Fruit fly (Drosophila melanogaster): Measurements from ENCODE around the gene Dip-B.

The Dip-B gene

dm6 chr3R:13803892-13804710 is 22.0 kb downstream of the Dip-B start (continued):
- no peak for TF ChIP-seq seq (GFP tag; IDR thresholded peaks at IDR 0.05)
- peak; percentile 25; the same call in 1 of the 2 replicates for TF ChIP-seq CG9215 (GFP tag; IDR thresholded peaks at IDR 0.05)
- TF ChIP-seq sens-2 (GFP tag; IDR thresholded peaks at IDR 0.05), result no peak
- TF ChIP-seq CG15479 (GFP tag; optimal IDR thresholded peaks at IDR 0.05), result no peak
- no peak for TF ChIP-seq NC2α (GFP tag; optimal IDR thresholded peaks at IDR 0.05)
- TF ChIP-seq bowl (GFP tag; IDR thresholded peaks at IDR 0.05), result no peak
- peak; percentile 66 for TF ChIP-seq CG11504 (tag; optimal IDR thresholded peaks at IDR 0.05)
- TF ChIP-seq Hr39 (optimal IDR thresholded peaks at IDR 0.05), result no peak
- TF ChIP-seq CG31224 (GFP tag; IDR thresholded peaks at IDR 0.05), result peak; percentile 100
- no peak for TF ChIP-seq danr (GFP tag; IDR thresholded peaks at IDR 0.05)
- TF ChIP-seq CG9876 (GFP tag; optimal IDR thresholded peaks at IDR 0.05), result no peak
- no peak for TF ChIP-seq sc (optimal IDR thresholded peaks at IDR 0.05)
- TF ChIP-seq sc (GFP tag; optimal IDR thresholded peaks at IDR 0.05), result peak; percentile 4
- peak; percentile 53 for TF ChIP-seq CG15269 (tag; optimal IDR thresholded peaks at IDR 0.05)
- no peak for TF ChIP-seq CG1603 (tag; optimal IDR thresholded peaks at IDR 0.05)
- TF ChIP-seq BtbVII (GFP tag; optimal IDR thresholded peaks at IDR 0.05), result peak; percentile 43
- TF ChIP-seq HmgD (GFP tag; optimal IDR thresholded peaks at IDR 0.05), result no peak
- TF ChIP-seq chif (GFP tag; optimal IDR thresholded peaks at IDR 0.05), result no peak
- no peak for TF ChIP-seq CG15514 (GFP tag; optimal IDR thresholded peaks at IDR 0.05)
- no peak for TF ChIP-seq wor (GFP tag; IDR thresholded peaks at IDR 0.05)
- TF ChIP-seq CG10274 (GFP tag; optimal IDR thresholded peaks at IDR 0.05), result no peak
- TF ChIP-seq en (GFP tag; optimal IDR thresholded peaks at IDR 0.05), result no peak
- no peak for TF ChIP-seq CG11085 (GFP tag; IDR thresholded peaks at IDR 0.05)
- TF ChIP-seq schlank (tag; optimal IDR thresholded peaks at IDR 0.05), result no peak
- TF ChIP-seq ttk (GFP tag; IDR thresholded peaks at IDR 0.05), result no peak
- TF ChIP-seq slp2 (GFP tag; optimal IDR thresholded peaks at IDR 0.05), result no peak
- TF ChIP-seq Rfx (GFP tag; IDR thresholded peaks at IDR 0.05), result no peak
- TF ChIP-seq sisA (GFP tag; IDR thresholded peaks at IDR 0.05), result no peak; the same call in 1 of the 2 replicates
- peak; percentile 40 for TF ChIP-seq CG10209 (GFP tag; optimal IDR thresholded peaks at IDR 0.05)
- TF ChIP-seq CG17568 (GFP tag; optimal IDR thresholded peaks at IDR 0.05), result no peak
- peak; percentile 53 for TF ChIP-seq lab (GFP tag; optimal IDR thresholded peaks at IDR 0.05)
- TF ChIP-seq CG16863 (GFP tag; optimal IDR thresholded peaks at IDR 0.05), result no peak
- no peak for TF ChIP-seq Jarid2 (GFP tag; optimal IDR thresholded peaks at IDR 0.05)
- TF ChIP-seq jigr1 (GFP tag; IDR thresholded peaks at IDR 0.05), result no peak
- peak; percentile 21 for TF ChIP-seq CG18476 (GFP tag; optimal IDR thresholded peaks at IDR 0.05)
- TF ChIP-seq Ets65A (GFP tag), result no peak
- no peak for TF ChIP-seq ham (GFP tag; IDR thresholded peaks at IDR 0.05)
- TF ChIP-seq Dip3 (GFP tag; optimal IDR thresholded peaks at IDR 0.05), result no peak
- TF ChIP-seq trh (GFP tag; optimal IDR thresholded peaks at IDR 0.05), result no peak
- TF ChIP-seq zfh1 (GFP tag; IDR thresholded peaks at IDR 0.05), result no peak; the same call in 2 of the 3 replicates
- no peak for TF ChIP-seq CG12071 (GFP tag; optimal IDR thresholded peaks at IDR 0.05)
- no peak for TF ChIP-seq crp (GFP tag; optimal IDR thresholded peaks at IDR 0.05)
- no peak for TF ChIP-seq tup (GFP tag; optimal IDR thresholded peaks at IDR 0.05)
- no peak for TF ChIP-seq CG1024 (GFP tag; IDR thresholded peaks at IDR 0.05)
- TF ChIP-seq CG4707 (GFP tag; optimal IDR thresholded peaks at IDR 0.05), result no peak
- no peak for TF ChIP-seq ftz-f1 (GFP tag; optimal IDR thresholded peaks at IDR 0.05)
- no peak for TF ChIP-seq dan (GFP tag; IDR thresholded peaks at IDR 0.05)
- TF ChIP-seq NFAT (GFP tag; IDR thresholded peaks at IDR 0.05), result no peak
- TF ChIP-seq Meics (GFP tag; optimal IDR thresholded peaks at IDR 0.05), result peak; percentile 56
- TF ChIP-seq otp (GFP tag; IDR thresholded peaks at IDR 0.05), result no peak
- no peak for TF ChIP-seq NK7.1 (GFP tag; optimal IDR thresholded peaks at IDR 0.05)

All from whole organism, embryonic.